Fruit fly (Drosophila melanogaster): ENCODE data around the gene CG31036.

- TF ChIP-seq Sin3A (optimal IDR thresholded peaks at IDR 0.05) = no peak
- no peak for TF ChIP-seq h (optimal IDR thresholded peaks at IDR 0.05)
These were observed 38.6 kb upstream of the CG31036 start, which contains the start of gene CG34133 for dm6 chr3R:29869350-29869688.
